Fruit fly (Drosophila melanogaster) whole organism, prepupa: ENCODE data around the gene scyl.

Source experiments
- Blimp-1 ChIP-seq: fragments of 200-800 bp; sonication (Bioruptor generic); optimal IDR thresholded peaks from 3 replicates; lab custom pipeline; 2017; ENCODE audit warnings: missing biosample characterization, missing genetic modification characterization, mild to moderate bottlenecking, moderate library complexity, missing genetic modification reagents
- CG10631 ChIP-seq: fragments of 200-800 bp; sonication (Bioruptor generic); optimal IDR thresholded peaks from 2 replicates; lab custom pipeline; 2016; ENCODE audit warnings: missing biosample characterization, missing genetic modification characterization
- CG10669 ChIP-seq: fragments of 200-800 bp; sonication (Bioruptor generic); optimal IDR thresholded peaks from 3 replicates; lab custom pipeline; 2018; ENCODE audit warnings: missing biosample characterization, mild to moderate bottlenecking, missing genetic modification characterization, moderate library complexity
- CG11294 ChIP-seq: fragments of 200-800 bp; sonication (Bioruptor generic); IDR thresholded peaks from 2 replicates; pipeline ENCODE4 v1.3.6; 2022; ENCODE audit warnings: missing biosample characterization, missing genetic modification characterization
- CG11762 ChIP-seq: fragments of 200-800 bp; sonication (Bioruptor generic); optimal IDR thresholded peaks from 3 replicates; lab custom pipeline; 2016; ENCODE audit warnings: missing biosample characterization, missing genetic modification characterization; ENCODE audit not compliant: insufficient read depth
- CG15336 ChIP-seq: fragments of 200-800 bp; sonication (Bioruptor generic); IDR thresholded peaks from 2 replicates; pipeline ENCODE4 v1.3.6; 2022; ENCODE audit warnings: missing biosample characterization, missing genetic modification characterization
- CG1621 ChIP-seq: fragments of 200-800 bp; sonication (Bioruptor generic); optimal IDR thresholded peaks from 3 replicates; lab custom pipeline; 2018; ENCODE audit warnings: missing biosample characterization, mild to moderate bottlenecking, missing genetic modification characterization
- CG3032 ChIP-seq: fragments of 200-800 bp; optimal IDR thresholded peaks from 2 replicates; lab custom pipeline; 2019; ENCODE audit warnings: missing biosample characterization, mild to moderate bottlenecking, missing genetic modification characterization, moderate library complexity
- CG31627 ChIP-seq: fragments of 200-800 bp; sonication (Bioruptor generic); optimal IDR thresholded peaks from 3 replicates; lab custom pipeline; 2016; ENCODE audit warnings: missing biosample characterization, missing genetic modification characterization
- CG32006 ChIP-seq: fragments of 200-800 bp; sonication (Bioruptor generic); optimal IDR thresholded peaks from 3 replicates; lab custom pipeline; 2017; ENCODE audit warnings: missing biosample characterization, mild to moderate bottlenecking, missing genetic modification characterization
- CG34406 ChIP-seq: fragments of 200-800 bp; sonication (Bioruptor generic); optimal IDR thresholded peaks from 3 replicates; lab custom pipeline; 2016; ENCODE audit warnings: missing biosample characterization, missing genetic modification characterization
- CG3919 ChIP-seq: fragments of 200-800 bp; sonication (Bioruptor generic); optimal IDR thresholded peaks from 3 replicates; lab custom pipeline; 2016; ENCODE audit warnings: missing biosample characterization, missing genetic modification characterization
- CG4318 ChIP-seq: fragments of 200-800 bp; sonication (Bioruptor generic); optimal IDR thresholded peaks from 3 replicates; lab custom pipeline; 2017; ENCODE audit warnings: missing biosample characterization, mild to moderate bottlenecking, missing genetic modification characterization
- CG6163 ChIP-seq: fragments of 200-800 bp; sonication (Bioruptor generic); IDR thresholded peaks from 3 replicates; pipeline ENCODE4 v1.3.6; 2022; ENCODE audit warnings: missing biosample characterization, missing genetic modification characterization
- CG6276 ChIP-seq: fragments of 200-800 bp; sonication (Bioruptor generic); optimal IDR thresholded peaks from 2 replicates; lab custom pipeline; 2017; ENCODE audit warnings: missing biosample characterization, mild to moderate bottlenecking, missing genetic modification characterization
- CG6792 ChIP-seq: fragments of 200-800 bp; sonication (Bioruptor generic); optimal IDR thresholded peaks from 3 replicates; lab custom pipeline; 2016; ENCODE audit warnings: missing biosample characterization, missing genetic modification characterization
- CG6808 ChIP-seq: fragments of 200-800 bp; sonication (Bioruptor generic); optimal IDR thresholded peaks from 3 replicates; lab custom pipeline; 2017; ENCODE audit warnings: missing biosample characterization, missing genetic modification characterization, mild to moderate bottlenecking, moderate library complexity, missing genetic modification reagents
- CG6854 ChIP-seq: fragments of 200-800 bp; sonication (Bioruptor generic); optimal IDR thresholded peaks from 2 replicates; lab custom pipeline; 2017; ENCODE audit warnings: missing biosample characterization, mild to moderate bottlenecking, missing genetic modification characterization
- CG7368 ChIP-seq: fragments of 200-800 bp; sonication (Bioruptor generic); optimal IDR thresholded peaks from 3 replicates; lab custom pipeline; 2016; ENCODE audit warnings: missing biosample characterization, missing genetic modification characterization
- CG8632 ChIP-seq: fragments of 200-800 bp; sonication (Bioruptor generic); optimal IDR thresholded peaks from 3 replicates; lab custom pipeline; 2016; ENCODE audit warnings: missing biosample characterization, missing genetic modification characterization
- Eip78C ChIP-seq: fragments of 200-800 bp; sonication (Bioruptor generic); peaks from one replicate; lab custom pipeline; 2016; ENCODE audit warnings: missing biosample characterization, missing genetic modification characterization
- Ets96B ChIP-seq: fragments of 200-800 bp; optimal IDR thresholded peaks from 2 replicates; lab custom pipeline; 2019; ENCODE audit warnings: missing biosample characterization, mild to moderate bottlenecking, missing genetic modification characterization, moderate library complexity
- Gug ChIP-seq: fragments of 200-800 bp; sonication (Bioruptor generic); IDR thresholded peaks from 2 replicates; pipeline ENCODE4 v1.3.6; 2022; ENCODE audit warnings: missing biosample characterization, missing genetic modification characterization
- Hr39 ChIP-seq: fragments of 200-800 bp; sonication (Bioruptor generic); optimal IDR thresholded peaks from 2 replicates; lab custom pipeline; 2016; ENCODE audit warnings: missing biosample characterization, missing genetic modification characterization
- Hr4 ChIP-seq: fragments of 200-800 bp; sonication (Bioruptor generic); optimal IDR thresholded peaks from 3 replicates; lab custom pipeline; 2016; ENCODE audit warnings: missing biosample characterization, missing genetic modification characterization
- Lpt ChIP-seq: fragments of 200-800 bp; sonication (Bioruptor generic); optimal IDR thresholded peaks from 3 replicates; lab custom pipeline; 2016; ENCODE audit warnings: missing biosample characterization, missing genetic modification characterization
- Met ChIP-seq: fragments of 200-800 bp; sonication (Bioruptor generic); optimal IDR thresholded peaks from 3 replicates; lab custom pipeline; 2016; ENCODE audit warnings: missing biosample characterization, missing genetic modification characterization
- OdsH ChIP-seq: fragments of 200-800 bp; sonication (Bioruptor generic); optimal IDR thresholded peaks from 3 replicates; lab custom pipeline; 2016; ENCODE audit warnings: missing biosample characterization, missing genetic modification characterization
- Smox ChIP-seq: fragments of 200-800 bp; sonication (Bioruptor generic); optimal IDR thresholded peaks from 3 replicates; lab custom pipeline; 2016; ENCODE audit warnings: missing biosample characterization, missing genetic modification characterization
- Sox102F ChIP-seq: fragments of 200-800 bp; sonication (Bioruptor generic); optimal IDR thresholded peaks from 2 replicates; lab custom pipeline; 2016; ENCODE audit warnings: missing biosample characterization, mild to moderate bottlenecking, missing genetic modification characterization
- Sox14 ChIP-seq: fragments of 200-800 bp; sonication (Bioruptor generic); optimal IDR thresholded peaks from 3 replicates; lab custom pipeline; 2016; ENCODE audit warnings: missing biosample characterization, missing genetic modification characterization
- Sox15 ChIP-seq: fragments of 200-800 bp; sonication (Bioruptor generic); optimal IDR thresholded peaks from 3 replicates; lab custom pipeline; 2016; ENCODE audit warnings: missing biosample characterization, missing genetic modification characterization
- acj6 ChIP-seq: fragments of 200-800 bp; sonication (Bioruptor generic); optimal IDR thresholded peaks from 3 replicates; lab custom pipeline; 2016; ENCODE audit warnings: missing biosample characterization, missing genetic modification characterization
- cyc ChIP-seq: fragments of 200-800 bp; sonication (Bioruptor generic); optimal IDR thresholded peaks from 3 replicates; lab custom pipeline; 2016; ENCODE audit warnings: missing biosample characterization, missing genetic modification characterization
- dac ChIP-seq: fragments of 200-800 bp; sonication (Bioruptor generic); optimal IDR thresholded peaks from 2 replicates; lab custom pipeline; 2017; ENCODE audit warnings: missing biosample characterization, mild to moderate bottlenecking, missing genetic modification characterization
- eg ChIP-seq: fragments of 200-800 bp; sonication (Bioruptor generic); IDR thresholded peaks from 3 replicates; pipeline ENCODE4 v1.3.6; 2022; ENCODE audit warnings: missing biosample characterization, missing genetic modification characterization
- esn ChIP-seq: fragments of 200-800 bp; sonication (Bioruptor generic); optimal IDR thresholded peaks from 2 replicates; lab custom pipeline; 2016; ENCODE audit warnings: missing biosample characterization, mild to moderate bottlenecking, missing genetic modification characterization, moderate library complexity
- fd59A ChIP-seq: fragments of 200-800 bp; sonication (Bioruptor generic); optimal IDR thresholded peaks from 2 replicates; lab custom pipeline; 2017; ENCODE audit warnings: missing biosample characterization, mild to moderate bottlenecking, missing genetic modification characterization, missing genetic modification reagents
- fkh ChIP-seq: fragments of 200-800 bp; sonication (Bioruptor generic); optimal IDR thresholded peaks from 3 replicates; lab custom pipeline; 2017; ENCODE audit warnings: missing biosample characterization, mild to moderate bottlenecking, missing genetic modification characterization, moderate library complexity
- lz ChIP-seq: fragments of 200-800 bp; sonication (Bioruptor generic); optimal IDR thresholded peaks from 3 replicates; lab custom pipeline; 2016; ENCODE audit warnings: missing biosample characterization, missing genetic modification characterization
- net ChIP-seq: fragments of 200-800 bp; sonication (Bioruptor generic); optimal IDR thresholded peaks from 3 replicates; lab custom pipeline; 2016; ENCODE audit warnings: missing biosample characterization, missing genetic modification characterization
- pdm3 ChIP-seq: fragments of 200-800 bp; sonication (Bioruptor generic); optimal IDR thresholded peaks from 3 replicates; lab custom pipeline; 2016; ENCODE audit warnings: missing biosample characterization, missing genetic modification characterization
- salr ChIP-seq, 2 experiments: fragments of 200-800 bp; sonication (Bioruptor generic); optimal IDR thresholded peaks; 3 replicates each; lab custom pipeline; 2016 to 2018; ENCODE audit warnings: missing biosample characterization in 2 of 2, missing genetic modification characterization in 2 of 2, mild to moderate bottlenecking in 1 of 2
- ss ChIP-seq, 2 experiments: fragments of 200-800 bp; sonication (Bioruptor generic); optimal IDR thresholded peaks; 2 replicates in 1 of 2; 3 replicates in 1 of 2; lab custom pipeline; 2017 to 2018; ENCODE audit warnings: mild to moderate bottlenecking in 2 of 2, missing biosample characterization in 2 of 2, missing genetic modification characterization in 2 of 2, moderate library complexity in 1 of 2
- svp ChIP-seq: fragments of 200-800 bp; sonication (Bioruptor generic); peaks from one replicate; lab custom pipeline; 2016; ENCODE audit warnings: missing biosample characterization, missing genetic modification characterization
- topi ChIP-seq: fragments of 200-800 bp; sonication (Bioruptor generic); optimal IDR thresholded peaks from 3 replicates; lab custom pipeline; 2016; ENCODE audit warnings: missing biosample characterization, missing genetic modification characterization
- vri ChIP-seq: fragments of 200-800 bp; sonication (Bioruptor generic); optimal IDR thresholded peaks from 3 replicates; lab custom pipeline; 2016; ENCODE audit warnings: missing biosample characterization, mild to moderate bottlenecking, missing genetic modification characterization

Gene scyl

DNA sequence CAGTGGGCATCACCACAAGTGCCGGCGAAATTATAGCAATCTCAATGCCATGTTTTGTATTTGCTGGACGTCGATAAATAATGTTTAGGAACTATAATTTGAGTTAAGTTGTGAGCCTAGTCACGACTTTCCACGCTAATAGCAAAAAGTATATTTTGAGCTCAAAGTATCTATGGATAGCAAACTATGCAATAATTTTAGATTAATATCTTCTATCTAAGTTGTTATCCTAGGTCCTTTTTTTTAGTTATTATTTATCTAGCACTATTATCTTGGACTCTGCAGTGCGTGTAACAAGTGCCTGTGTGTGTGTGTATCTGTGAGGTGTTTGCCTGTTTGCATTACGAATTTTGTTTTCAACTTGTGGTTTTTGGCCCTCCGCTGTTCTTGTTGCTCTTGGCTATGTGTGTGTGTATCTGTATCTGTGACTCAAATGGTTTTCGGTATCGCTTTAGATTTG is 8.2 kb downstream of the scyl start (continued):
- TF ChIP-seq Ets96B (no peak), CG8632 (GFP tag; lab: Kevin White, UChicago) (no peak), Hr39 (GFP tag; lab: Kevin White, UChicago) (peak; percentile 31), CG10669 (GFP tag; lab: Kevin White, UChicago) (peak; percentile 26), Met (GFP tag; lab: Kevin White, UChicago) (no peak), CG6163 (GFP tag; lab: Robert Waterston, UW) (peak; percentile 34; the same call in 1 of the 3 replicates), CG1621 (tag; lab: Kevin White, UChicago) (no peak), eg (GFP tag; lab: Robert Waterston, UW) (0 out of 3 replicates have a peak, but pooled peaks have one; percentile 4), CG6792 (GFP tag; lab: Kevin White, UChicago) (peak; percentile 38), Smox (GFP tag; lab: Kevin White, UChicago) (no peak), net (no peak), CG11294 (GFP tag; lab: Robert Waterston, UW) (no peak), Sox102F (GFP tag; lab: Kevin White, UChicago) (peak; percentile 39), CG10631 (GFP tag; lab: Kevin White, UChicago) (peak; percentile 50), CG7368 (no peak), CG11762 (GFP tag; lab: Kevin White, UChicago) (no peak), CG4318 (no peak), CG6854 (GFP tag; lab: Kevin White, UChicago) (no peak), Sox14 (GFP tag; lab: Kevin White, UChicago) (peak; percentile 35), CG15336 (GFP tag; lab: Robert Waterston, UW) (peak; percentile 52; the same call in 1 of the 2 replicates), topi (GFP tag; lab: Kevin White, UChicago) (no peak), lz (peak; percentile 25), Lpt (GFP tag; lab: Kevin White, UChicago) (no peak), fd59A (GFP tag; lab: Kevin White, UChicago) (no peak), CG3919 (GFP tag; lab: Kevin White, UChicago) (no peak), OdsH (GFP tag; lab: Kevin White, UChicago) (peak; percentile 44), Eip78C (GFP tag; lab: Kevin White, UChicago) (peak; percentile 82), svp (no peak), cyc (GFP tag; lab: Kevin White, UChicago) (peak; percentile 25), esn (GFP tag; lab: Kevin White, UChicago) (no peak), CG6808 (no peak), CG32006 (GFP tag; lab: Kevin White, UChicago) (peak; percentile 23), Blimp-1 (GFP tag; lab: Kevin White, UChicago) (no peak), ss (GFP tag; optimal IDR thresholded peaks at IDR 0.05; lab: Kevin White, UChicago) (no peak), Sox15 (no peak), salr (GFP tag; optimal IDR thresholded peaks at IDR 0.05; lab: Kevin White, UChicago) (peak in 1 of 2 experiments; percentile 8), dac (GFP tag; lab: Kevin White, UChicago) (no peak), CG31627 (GFP tag; lab: Kevin White, UChicago) (peak; percentile 16)

dm6 chr3L:11260737-11261455 is 8.8 kb downstream of the scyl start:
- TF ChIP-seq CG1621 (tag; lab: Kevin White, UChicago) (peak; percentile 34), Met (GFP tag; lab: Kevin White, UChicago) (peak; percentile 61), CG31627 (GFP tag; lab: Kevin White, UChicago) (peak; percentile 54), lz (peak; percentile 45), CG3032 (peak; percentile 53), Hr4 (GFP tag; lab: Kevin White, UChicago) (peak; percentile 66), Ets96B (peak; percentile 72), Sox15 (peak; percentile 24), fkh (peak; percentile 84), CG10631 (GFP tag; lab: Kevin White, UChicago) (no peak), pdm3 (GFP tag; lab: Kevin White, UChicago) (peak; percentile 79), CG6163 (GFP tag; lab: Robert Waterston, UW) (peak; percentile 84), CG6808 (no peak), CG6792 (GFP tag; lab: Kevin White, UChicago) (peak; percentile 37), CG34406 (GFP tag; lab: Kevin White, UChicago) (peak; percentile 63), Sox14 (GFP tag; lab: Kevin White, UChicago) (peak; percentile 58), Smox (GFP tag; lab: Kevin White, UChicago) (peak; percentile 40), CG32006 (GFP tag; lab: Kevin White, UChicago) (no peak), ss (GFP tag; optimal IDR thresholded peaks at IDR 0.05; lab: Kevin White, UChicago) (no peak), Hr39 (GFP tag; lab: Kevin White, UChicago) (peak; percentile 53), CG6276 (GFP tag; lab: Kevin White, UChicago) (no peak), Gug (GFP tag; lab: Robert Waterston, UW) (peak; percentile 23; the same call in 1 of the 2 replicates), acj6 (GFP tag; lab: Kevin White, UChicago) (peak; percentile 62), vri (GFP tag; lab: Kevin White, UChicago) (no peak)
